Worm (Caenorhabditis elegans): Measurements from ENCODE around the gene ldb-1.

The ldb-1 gene

DNA sequence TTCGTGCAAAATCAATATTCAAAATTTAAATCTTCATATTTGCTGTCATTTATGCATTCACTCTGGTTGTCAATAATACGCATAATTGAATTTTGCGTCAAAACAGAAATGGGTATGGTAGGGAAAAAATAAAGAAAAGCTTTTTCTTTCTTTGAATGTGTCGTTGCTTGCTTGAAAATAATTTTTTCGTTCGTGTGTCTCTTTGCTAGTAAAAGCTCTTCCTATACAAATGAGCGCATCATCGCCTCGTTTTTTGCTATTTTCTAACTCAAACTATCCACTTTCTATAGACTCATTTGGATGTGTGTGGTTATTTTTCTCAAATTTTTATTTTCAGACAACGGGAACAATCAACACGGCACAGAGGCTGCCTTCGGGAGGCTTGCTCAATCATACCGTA is at the start of gene ldb-1:
TSS of gene ldb-1 (plus strand) at position 301 of the 400 bp plus-strand sequence.
- no peak for TF ChIP-seq pqm-1 (tag; optimal IDR thresholded peaks at IDR 0.05)
- no peak for TF ChIP-seq lsy-12 (tag; optimal IDR thresholded peaks at IDR 0.05)
- no peak for TF ChIP-seq nhr-43 (tag; optimal IDR thresholded peaks at IDR 0.05; ENCODE audit: poor library complexity, severe bottlenecking)
- TF ChIP-seq mdl-1 (tag; optimal IDR thresholded peaks at IDR 0.05) = no peak
- TF ChIP-seq nhr-76 (tag; optimal IDR thresholded peaks at IDR 0.05) = no peak
- no peak for TF ChIP-seq egl-27 (tag; optimal IDR thresholded peaks at IDR 0.05)
- TF ChIP-seq aly-2 (tag; optimal IDR thresholded peaks at IDR 0.05) = no peak
- no peak for TF ChIP-seq ztf-11 (tag; optimal IDR thresholded peaks at IDR 0.05)
- TF ChIP-seq R02D3.7 (tag; optimal IDR thresholded peaks at IDR 0.05) = no peak

ce11 chrX:10979186-10979585 is 49.5 kb upstream of the ldb-1 start, which contains the start of gene pxn-2:
Gene pxn-2 (minus strand): TSS chrX:10979286.
- TF ChIP-seq pqm-1 (tag; optimal IDR thresholded peaks at IDR 0.05) (no peak), fkh-10 (GFP tag; optimal IDR thresholded peaks at IDR 0.05) (no peak), tbx-2 (tag; optimal IDR thresholded peaks at IDR 0.05) (no peak), elt-1 (tag; optimal IDR thresholded peaks at IDR 0.05) (no peak), nhr-11 (tag; optimal IDR thresholded peaks at IDR 0.05) (no peak), nhr-77 (tag; optimal IDR thresholded peaks at IDR 0.05) (no peak), unc-39 (tag; optimal IDR thresholded peaks at IDR 0.05) (no peak), ceh-82 (tag; optimal IDR thresholded peaks at IDR 0.05) (no peak), snpc-4 (tag; optimal IDR thresholded peaks at IDR 0.05) (no peak), fkh-2 (tag; optimal IDR thresholded peaks at IDR 0.05) (no peak), ztf-4 (tag; optimal IDR thresholded peaks at IDR 0.05) (no peak), ceh-28 (tag; optimal IDR thresholded peaks at IDR 0.05) (no peak), R02D3.7 (tag; optimal IDR thresholded peaks at IDR 0.05) (no peak), nhr-43 (tag; optimal IDR thresholded peaks at IDR 0.05; ENCODE audit: poor library complexity, severe bottlenecking) (no peak), ZK546.5 (tag; optimal IDR thresholded peaks at IDR 0.05) (no peak), pha-4 (tag; optimal IDR thresholded peaks at IDR 0.05) (no peak), lin-39 (tag; optimal IDR thresholded peaks at IDR 0.05) (no peak), nhr-23 (tag; optimal IDR thresholded peaks at IDR 0.05) (no peak), nhr-76 (tag; optimal IDR thresholded peaks at IDR 0.05) (no peak), lin-15B (tag; optimal IDR thresholded peaks at IDR 0.05) (no peak)

DNA sequence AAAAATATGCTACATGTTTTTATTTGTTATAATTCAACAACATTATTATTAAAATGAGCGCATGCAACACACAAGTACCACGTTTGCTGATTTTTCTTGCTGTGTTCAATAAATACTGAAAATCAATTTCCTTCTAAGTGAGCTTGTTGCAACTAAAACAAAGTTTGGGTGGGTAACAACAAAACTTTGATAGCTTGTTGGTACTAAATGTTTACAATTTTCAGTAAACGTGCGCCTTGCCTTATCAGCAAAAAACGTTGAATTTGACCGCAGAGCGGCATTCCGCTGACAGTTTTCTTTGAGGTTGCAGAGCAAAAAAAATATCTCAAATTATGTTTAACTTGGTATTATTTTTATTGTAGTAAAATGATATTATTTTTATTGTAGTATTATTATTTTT is 47.3 kb upstream of the ldb-1 start:
- TF ChIP-seq ceh-16 (tag; optimal IDR thresholded peaks at IDR 0.05) = no peak

ce11 chrX:10982051-10982450 is 46.7 kb upstream of the ldb-1 start, which contains the start of gene ver-4:
Gene ver-4 (plus strand): TSS chrX:10982351.
- no peak for TF ChIP-seq nhr-25 (tag; optimal IDR thresholded peaks at IDR 0.05)
- TF ChIP-seq fkh-10 (GFP tag; optimal IDR thresholded peaks at IDR 0.05) = no peak
- TF ChIP-seq nhr-237 (tag; optimal IDR thresholded peaks at IDR 0.05) = no peak
- no peak for TF ChIP-seq ama-1 (optimal IDR thresholded peaks at IDR 0.05)
- TF ChIP-seq ceh-28 (tag; optimal IDR thresholded peaks at IDR 0.05) = no peak
- TF ChIP-seq sea-2 (GFP tag; optimal IDR thresholded peaks at IDR 0.05) = no peak
- no peak for TF ChIP-seq lsy-12 (tag; optimal IDR thresholded peaks at IDR 0.05)
- TF ChIP-seq nhr-76 (tag; optimal IDR thresholded peaks at IDR 0.05) = no peak
- no peak for TF ChIP-seq eor-1 (tag; optimal IDR thresholded peaks at IDR 0.05)
- TF ChIP-seq pha-4 (tag; optimal IDR thresholded peaks at IDR 0.05) = no peak
- TF ChIP-seq fos-1 (tag; optimal IDR thresholded peaks at IDR 0.05) = no peak
- TF ChIP-seq nhr-28 (tag; optimal IDR thresholded peaks at IDR 0.05) = no peak
- TF ChIP-seq mml-1 (tag; optimal IDR thresholded peaks at IDR 0.05) = no peak
- TF ChIP-seq nhr-11 (tag; optimal IDR thresholded peaks at IDR 0.05) = no peak
- no peak for TF ChIP-seq egl-5 (tag; optimal IDR thresholded peaks at IDR 0.05)
- TF ChIP-seq ztf-11 (tag; optimal IDR thresholded peaks at IDR 0.05) = no peak
- TF ChIP-seq pqm-1 (tag; optimal IDR thresholded peaks at IDR 0.05) = no peak
- TF ChIP-seq R02D3.7 (tag; optimal IDR thresholded peaks at IDR 0.05) = no peak
- TF ChIP-seq fkh-2 (tag; optimal IDR thresholded peaks at IDR 0.05) = no peak

DNA sequence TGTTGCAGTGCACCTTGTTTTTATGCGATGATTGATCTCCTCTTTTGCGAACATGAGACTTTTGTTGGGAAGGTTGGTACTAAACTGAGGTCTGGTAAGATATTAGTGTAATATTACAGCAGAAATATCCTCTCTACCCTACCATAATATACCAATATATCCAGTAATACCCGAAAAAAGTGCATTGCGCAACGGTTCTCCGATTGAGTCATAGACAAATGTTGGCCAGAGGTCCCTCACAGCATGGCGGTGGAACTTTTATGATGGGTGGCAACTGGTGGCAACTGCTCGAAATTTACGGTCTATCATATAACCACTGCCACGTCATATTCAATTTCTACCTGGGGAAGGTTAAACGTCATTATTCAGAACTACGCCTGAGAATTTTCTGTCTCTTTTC is 39.4 kb upstream of the ldb-1 start:
- TF ChIP-seq nhr-77 (tag; optimal IDR thresholded peaks at IDR 0.05) (no peak), pqm-1 (tag; optimal IDR thresholded peaks at IDR 0.05) (no peak), elt-2 (tag; optimal IDR thresholded peaks at IDR 0.05) (no peak), elt-3 (tag; optimal IDR thresholded peaks at IDR 0.05) (no peak), ama-1 (optimal IDR thresholded peaks at IDR 0.05) (no peak), ztf-11 (tag; optimal IDR thresholded peaks at IDR 0.05) (no peak), nhr-23 (tag; optimal IDR thresholded peaks at IDR 0.05) (no peak), elt-1 (tag; optimal IDR thresholded peaks at IDR 0.05) (no peak)
